Worm (Caenorhabditis elegans): ENCODE data around the gene idpp-8.
"Not testable (repeated sequence)": the region's sequence is repeated elsewhere in the genome, so short reads cannot be mapped to it uniquely, and the experiment has no call there.

ce11 chrII:10304736-10305135, 10.6 kb upstream of the idpp-8 start:
- TF ChIP-seq lsy-2 (tag; optimal IDR thresholded peaks at IDR 0.05); nhr-11 (tag; optimal IDR thresholded peaks at IDR 0.05); skn-1 (tag; optimal IDR thresholded peaks at IDR 0.05); nhr-28 (tag; optimal IDR thresholded peaks at IDR 0.05); unc-39 (tag; optimal IDR thresholded peaks at IDR 0.05); Y75B8A.6 (GFP tag; IDR thresholded peaks at IDR 0.05): not testable (repeated sequence)
